Fruit fly (Drosophila melanogaster) whole organism, adult: Measurements from ENCODE around the gene Mps1.

Source experiments
- CG12768 ChIP-seq: fragments of 200-800 bp; sonication (Bioruptor generic); optimal IDR thresholded peaks from 2 replicates; lab custom pipeline; 2017; ENCODE audit warnings: missing biosample characterization, missing genetic modification characterization, mild to moderate bottlenecking, moderate library complexity, missing genetic modification reagents
- CG7101 ChIP-seq: fragments of 200-800 bp; sonication (Bioruptor generic); optimal IDR thresholded peaks from 2 replicates; lab custom pipeline; 2018; ENCODE audit warnings: missing biosample characterization, mild to moderate bottlenecking, missing genetic modification characterization, moderate library complexity
- Clk ChIP-seq: fragments of 200-800 bp; sonication (Bioruptor generic); optimal IDR thresholded peaks from 2 replicates; lab custom pipeline; 2017; ENCODE audit warnings: missing biosample characterization, missing genetic modification characterization
- kay ChIP-seq: fragments of 200-800 bp; sonication (Bioruptor generic); peaks from one replicate; lab custom pipeline; 2016; ENCODE audit warnings: missing biosample characterization, missing genetic modification characterization, borderline replicate concordance

DNA sequence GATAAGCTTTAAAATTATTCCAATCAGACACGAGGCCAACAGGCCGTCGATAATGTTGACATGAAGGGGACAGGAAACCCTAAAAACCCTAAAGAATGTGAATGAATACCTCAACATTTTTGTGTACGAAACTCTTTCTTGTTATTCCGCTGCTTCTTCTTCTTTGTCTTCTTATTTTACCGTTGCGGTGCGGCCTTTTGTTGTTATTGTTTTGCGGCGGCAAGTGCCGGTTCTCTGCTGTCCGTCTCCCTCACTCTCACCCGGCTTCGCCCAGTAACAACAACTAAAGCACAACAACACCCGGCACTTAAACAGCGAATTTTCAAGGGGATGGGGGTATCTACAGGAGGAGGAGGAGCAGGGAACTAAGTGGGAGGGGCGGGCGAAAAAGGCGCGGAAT, 43.3 kb downstream of the Mps1 start:
- TF ChIP-seq CG7101 (no peak), CG12768 (GFP tag; lab: Kevin White, UChicago) (no peak), kay (GFP tag; lab: Kevin White, UChicago) (no peak), Clk (no peak)
